Fruit fly (Drosophila melanogaster): ENCODE data around the gene jv.

The jv gene

DNA sequence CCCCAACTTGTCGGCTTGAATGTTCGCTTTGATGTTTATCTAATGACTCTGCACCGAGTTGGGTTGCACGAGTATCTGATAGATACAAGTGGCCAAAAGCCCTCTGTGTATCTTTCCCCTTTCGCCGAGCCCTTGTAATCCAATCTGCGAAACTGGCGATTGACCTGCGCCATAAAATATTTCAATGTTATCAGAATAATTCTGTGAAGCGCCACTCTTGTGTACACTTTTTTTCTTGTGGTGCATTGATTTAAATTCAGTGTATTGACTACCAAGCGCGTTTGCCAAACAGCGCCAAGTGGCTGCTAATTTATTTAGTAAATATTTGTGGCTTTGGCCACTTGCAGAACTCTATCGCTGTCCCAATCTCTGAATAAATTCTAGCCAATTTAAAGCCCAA lies 33.1 kb downstream of the jv start:
- TF ChIP-seq psq (optimal IDR thresholded peaks at IDR 0.05) (no peak), insv (optimal IDR thresholded peaks at IDR 0.05) (no peak), h (optimal IDR thresholded peaks at IDR 0.05) (no peak), Myc (optimal IDR thresholded peaks at IDR 0.05) (no peak), Sin3A (optimal IDR thresholded peaks at IDR 0.05) (no peak), ttk (optimal IDR thresholded peaks at IDR 0.05) (no peak)

dm6 chr3L:6554056-6554739 lies 35.1 kb downstream of the jv start:
- TF ChIP-seq psq (optimal IDR thresholded peaks at IDR 0.05) (no peak), ttk (optimal IDR thresholded peaks at IDR 0.05) (no peak), Myc (optimal IDR thresholded peaks at IDR 0.05) (no peak), insv (optimal IDR thresholded peaks at IDR 0.05) (no peak), h (optimal IDR thresholded peaks at IDR 0.05) (no peak), Sin3A (optimal IDR thresholded peaks at IDR 0.05) (no peak)

DNA sequence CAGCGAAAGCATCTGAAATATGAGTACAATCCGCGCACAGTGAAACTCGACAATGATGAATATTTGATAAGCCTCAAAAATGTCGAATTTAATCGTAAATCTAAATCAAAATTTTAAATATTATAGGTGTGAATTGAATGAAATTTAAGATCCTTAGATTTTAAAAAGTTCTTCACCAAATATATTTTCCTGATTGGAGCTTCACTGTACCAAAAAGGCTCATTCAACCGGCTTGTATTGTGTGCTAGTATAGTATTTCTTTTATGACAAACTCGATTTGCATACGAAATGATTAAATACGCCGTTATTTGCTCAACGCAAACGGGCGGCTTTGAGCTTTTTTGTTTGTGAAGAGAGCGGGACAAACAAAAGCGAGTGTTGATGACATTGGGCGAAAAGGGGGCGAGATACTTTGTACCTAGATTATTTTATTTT lies 36.3 kb downstream of the jv start:
- TF ChIP-seq Myc (optimal IDR thresholded peaks at IDR 0.05) (no peak), h (optimal IDR thresholded peaks at IDR 0.05) (no peak), Sin3A (optimal IDR thresholded peaks at IDR 0.05) (no peak), psq (optimal IDR thresholded peaks at IDR 0.05) (no peak)

DNA sequence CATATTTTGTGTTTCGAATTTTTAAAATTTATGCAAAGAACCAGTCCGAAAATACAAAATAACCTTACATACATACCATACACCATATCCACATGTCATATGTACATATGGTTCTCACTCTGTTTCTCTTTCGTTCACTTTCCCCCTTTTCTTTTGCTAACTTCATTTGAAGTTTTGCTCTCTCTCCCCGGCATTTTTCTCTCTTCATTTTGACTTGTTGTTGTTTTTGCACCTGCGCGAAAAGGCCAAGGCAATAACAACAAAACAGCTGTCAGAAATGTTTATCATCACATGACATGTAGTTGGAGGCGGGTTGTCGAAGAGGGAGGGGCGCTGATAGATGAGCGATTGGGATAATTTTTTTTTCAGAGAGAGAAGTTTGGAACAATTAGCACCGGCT lies 36.9 kb downstream of the jv start:
- no peak for TF ChIP-seq Myc (optimal IDR thresholded peaks at IDR 0.05)

- TF ChIP-seq Myc (optimal IDR thresholded peaks at IDR 0.05), result no peak
- no peak for TF ChIP-seq h (optimal IDR thresholded peaks at IDR 0.05)
- no peak for TF ChIP-seq Sin3A (optimal IDR thresholded peaks at IDR 0.05)
- no peak for TF ChIP-seq ttk (optimal IDR thresholded peaks at IDR 0.05)
- TF ChIP-seq insv (optimal IDR thresholded peaks at IDR 0.05), result no peak
- no peak for TF ChIP-seq psq (optimal IDR thresholded peaks at IDR 0.05)
Measured at dm6 chr3L:6551816-6552371, 37.4 kb downstream of the jv start.

dm6 chr3L:6550978-6551339 lies 38.3 kb downstream of the jv start:
- TF ChIP-seq psq (optimal IDR thresholded peaks at IDR 0.05) (no peak), h (optimal IDR thresholded peaks at IDR 0.05) (no peak), ttk (optimal IDR thresholded peaks at IDR 0.05) (no peak), Sin3A (optimal IDR thresholded peaks at IDR 0.05) (no peak), insv (optimal IDR thresholded peaks at IDR 0.05) (no peak), Myc (optimal IDR thresholded peaks at IDR 0.05) (no peak)

DNA sequence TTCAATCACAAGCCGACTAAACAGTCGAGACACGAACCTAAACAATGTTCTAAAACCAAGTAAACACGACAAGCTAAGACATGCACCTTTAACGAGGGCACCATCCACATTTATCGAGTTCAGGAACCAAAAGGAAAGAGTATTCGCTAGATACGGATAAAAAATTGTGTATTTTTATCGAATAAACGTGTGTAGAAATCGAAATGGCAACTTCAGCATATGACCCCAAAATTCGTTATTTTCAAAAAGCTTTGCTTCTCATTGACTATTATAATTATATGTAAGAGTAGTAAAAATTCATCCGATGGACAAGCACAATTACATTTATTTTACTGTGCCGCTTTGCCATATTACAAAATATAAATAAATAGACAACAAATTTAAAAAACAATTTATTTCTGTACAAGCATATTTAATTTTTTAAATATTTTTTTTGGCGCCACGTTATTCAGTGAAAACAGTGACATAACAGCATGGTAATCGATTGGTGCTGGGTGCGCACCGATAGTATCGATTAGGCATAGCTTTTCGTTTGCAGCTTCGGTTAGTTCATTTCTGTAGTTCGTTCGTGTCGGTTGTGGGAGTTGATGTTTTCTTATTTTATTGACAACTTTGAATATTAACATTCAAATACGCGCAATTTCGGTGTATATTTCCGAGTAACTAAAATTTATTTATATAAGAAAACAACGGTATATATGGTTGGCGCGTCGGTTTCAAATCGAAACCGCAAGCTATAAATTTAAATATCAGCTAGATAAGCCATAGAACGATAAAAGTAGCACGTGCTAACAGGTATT lies 38.9 kb downstream of the jv start, which contains the start of gene MCU:
TSS of gene MCU (plus strand) at position 561 of the 800 bp plus-strand sequence.
- TF ChIP-seq insv (optimal IDR thresholded peaks at IDR 0.05) (no peak), Sin3A (optimal IDR thresholded peaks at IDR 0.05) (no peak), psq (optimal IDR thresholded peaks at IDR 0.05) (no peak), ttk (optimal IDR thresholded peaks at IDR 0.05) (no peak), Myc (optimal IDR thresholded peaks at IDR 0.05) (no peak), h (optimal IDR thresholded peaks at IDR 0.05) (no peak)

DNA sequence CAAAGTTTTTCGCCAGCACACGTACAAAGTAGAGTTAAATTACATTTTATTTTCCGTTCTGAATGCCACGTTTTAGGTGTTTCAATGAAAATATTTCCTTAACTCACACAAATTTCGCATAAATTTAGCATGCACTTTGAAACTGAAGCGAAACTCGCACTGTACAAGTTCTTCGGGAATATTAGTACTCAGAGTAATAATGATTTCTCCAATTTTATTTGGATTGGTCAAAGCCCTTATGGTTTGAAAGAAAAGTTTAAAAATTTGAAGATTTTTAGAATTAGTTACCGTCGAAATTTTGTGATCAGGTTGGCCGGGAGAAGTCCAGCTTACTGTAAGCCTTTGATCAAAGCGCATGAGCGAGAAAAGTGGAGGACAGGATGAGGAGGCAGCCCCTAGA lies 58.9 kb downstream of the jv start, which contains the start of gene betaTub65B:
TSS of gene betaTub65B (plus strand) at position 301 of the 400 bp plus-strand sequence.
- TF ChIP-seq ttk (optimal IDR thresholded peaks at IDR 0.05) (no peak), h (optimal IDR thresholded peaks at IDR 0.05) (no peak), psq (optimal IDR thresholded peaks at IDR 0.05) (no peak), Sin3A (optimal IDR thresholded peaks at IDR 0.05) (no peak), Myc (optimal IDR thresholded peaks at IDR 0.05) (no peak), insv (optimal IDR thresholded peaks at IDR 0.05) (no peak)

- TF ChIP-seq ttk (optimal IDR thresholded peaks at IDR 0.05), result no peak
- no peak for TF ChIP-seq insv (optimal IDR thresholded peaks at IDR 0.05)
- TF ChIP-seq Myc (optimal IDR thresholded peaks at IDR 0.05), result no peak
- no peak for TF ChIP-seq Sin3A (optimal IDR thresholded peaks at IDR 0.05)
- TF ChIP-seq h (optimal IDR thresholded peaks at IDR 0.05), result no peak
- TF ChIP-seq psq (optimal IDR thresholded peaks at IDR 0.05), result no peak
Measured at dm6 chr3L:6522785-6523184, 66.5 kb downstream of the jv start.

dm6 chr3L:6519678-6520077 lies 69.6 kb downstream of the jv start:
- TF ChIP-seq ttk (optimal IDR thresholded peaks at IDR 0.05) (no peak), psq (optimal IDR thresholded peaks at IDR 0.05) (no peak), h (optimal IDR thresholded peaks at IDR 0.05) (no peak), insv (optimal IDR thresholded peaks at IDR 0.05) (no peak), Sin3A (optimal IDR thresholded peaks at IDR 0.05) (no peak), Myc (optimal IDR thresholded peaks at IDR 0.05) (no peak)

DNA sequence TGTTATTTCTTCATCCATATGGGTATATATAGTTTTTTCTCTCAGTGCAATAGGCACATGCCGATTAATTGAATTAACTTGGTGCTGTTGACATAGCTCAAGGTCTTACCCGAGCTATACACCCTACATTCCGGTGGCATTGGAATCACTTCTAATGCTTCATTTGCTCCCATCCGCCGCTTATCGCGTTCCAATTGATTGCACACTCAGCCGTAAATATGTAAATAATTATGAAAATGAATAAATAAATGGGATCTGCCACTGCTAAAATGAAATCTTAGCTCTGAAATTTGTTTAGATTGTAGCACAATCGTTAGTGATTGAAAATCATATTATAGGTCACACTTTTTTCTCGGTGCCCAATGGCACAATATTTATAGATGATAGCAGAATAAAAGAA lies 72.4 kb downstream of the jv start:
- no peak for TF ChIP-seq insv (optimal IDR thresholded peaks at IDR 0.05)
- TF ChIP-seq ttk (optimal IDR thresholded peaks at IDR 0.05), result no peak
- no peak for TF ChIP-seq psq (optimal IDR thresholded peaks at IDR 0.05)
- TF ChIP-seq Sin3A (optimal IDR thresholded peaks at IDR 0.05), result no peak
- TF ChIP-seq Myc (optimal IDR thresholded peaks at IDR 0.05), result no peak
- TF ChIP-seq h (optimal IDR thresholded peaks at IDR 0.05), result no peak
